Fruit fly (Drosophila melanogaster) whole organism, embryonic: ENCODE measurements around the gene polo.

Experiments
- Bdp1 ChIP-seq: fragments of 200-800 bp; sonication (Bioruptor generic); optimal IDR thresholded peaks from 3 replicates; lab custom pipeline; 2016; ENCODE audit warnings: missing biosample characterization, missing genetic modification characterization
- C15 ChIP-seq: fragments of 200-800 bp; sonication (Bioruptor generic); IDR thresholded peaks from 3 replicates; pipeline ENCODE4 v1.3.6; 2022; ENCODE audit warnings: missing biosample characterization, missing genetic modification characterization
- CG10267 ChIP-seq: fragments of 200-800 bp; sonication (Bioruptor generic); optimal IDR thresholded peaks from 2 replicates; lab custom pipeline; 2018; ENCODE audit warnings: missing biosample characterization, mild to moderate bottlenecking, missing genetic modification characterization, moderate library complexity
- CG11723 ChIP-seq: fragments of 200-800 bp; sonication (Bioruptor generic); optimal IDR thresholded peaks from 2 replicates; lab custom pipeline; 2017; ENCODE audit warnings: missing biosample characterization, mild to moderate bottlenecking, missing genetic modification characterization
- CG12219 ChIP-seq: fragments of 200-800 bp; sonication (Bioruptor generic); optimal IDR thresholded peaks from 3 replicates; lab custom pipeline; 2018; ENCODE audit warnings: missing biosample characterization, mild to moderate bottlenecking, missing genetic modification characterization
- CG12391 ChIP-seq: fragments of 200-800 bp; sonication (Bioruptor generic); optimal IDR thresholded peaks from 3 replicates; lab custom pipeline; 2018; ENCODE audit warnings: missing biosample characterization, mild to moderate bottlenecking, missing genetic modification characterization, moderate library complexity
- CG14050 ChIP-seq: fragments of 200-800 bp; sonication (Bioruptor generic); IDR thresholded peaks from 3 replicates; pipeline ENCODE4 v1.3.6; 2022; ENCODE audit warnings: missing biosample characterization, missing genetic modification characterization
- CG16813 ChIP-seq: fragments of 200-800 bp; sonication (Bioruptor generic); IDR thresholded peaks from 3 replicates; pipeline ENCODE4 v1.3.6; 2022; ENCODE audit warnings: missing biosample characterization, missing genetic modification characterization; ENCODE audit not compliant: partially characterized antibody
- CG32772 ChIP-seq: fragments of 200-800 bp; sonication (Bioruptor generic); IDR thresholded peaks from 2 replicates; pipeline ENCODE4 v1.3.6; 2022; ENCODE audit warnings: missing biosample characterization, missing genetic modification characterization
- CG34224 ChIP-seq: fragments of 200-800 bp; sonication (Bioruptor generic); IDR thresholded peaks from 3 replicates; pipeline ENCODE4 v1.3.6; 2022; ENCODE audit warnings: missing biosample characterization, missing genetic modification characterization; ENCODE audit not compliant: partially characterized antibody
- CG3995 ChIP-seq: fragments of 200-800 bp; sonication (Bioruptor generic); optimal IDR thresholded peaks from 3 replicates; lab custom pipeline; 2016; ENCODE audit warnings: missing biosample characterization, missing genetic modification characterization
- CG4617 ChIP-seq: fragments of 200-800 bp; sonication (Bioruptor generic); optimal IDR thresholded peaks from 3 replicates; lab custom pipeline; 2016; ENCODE audit warnings: missing biosample characterization, missing genetic modification characterization, borderline replicate concordance
- CG6689 ChIP-seq: fragments of 200-800 bp; sonication (Bioruptor generic); IDR thresholded peaks from 2 replicates; pipeline ENCODE4 v1.3.6; 2022; ENCODE audit warnings: missing biosample characterization, missing genetic modification characterization
- CG7745 ChIP-seq: fragments of 200-800 bp; sonication (Bioruptor generic); optimal IDR thresholded peaks from 2 replicates; lab custom pipeline; 2018; ENCODE audit warnings: missing biosample characterization, mild to moderate bottlenecking, missing genetic modification characterization, moderate library complexity
- CG7786 ChIP-seq: fragments of 200-800 bp; sonication (Bioruptor generic); optimal IDR thresholded peaks from 2 replicates; lab custom pipeline; 2016; ENCODE audit warnings: missing biosample characterization, missing genetic modification characterization
- CG9437 ChIP-seq: fragments of 200-800 bp; sonication (Bioruptor generic); optimal IDR thresholded peaks from 2 replicates; lab custom pipeline; 2018; ENCODE audit warnings: missing biosample characterization, mild to moderate bottlenecking, missing genetic modification characterization
- CG9609 ChIP-seq: fragments of 200-800 bp; sonication (Bioruptor generic); optimal IDR thresholded peaks from 3 replicates; lab custom pipeline; 2016; ENCODE audit warnings: missing biosample characterization, missing genetic modification characterization
- CG9727 ChIP-seq: fragments of 200-800 bp; sonication (Bioruptor generic); optimal IDR thresholded peaks from 3 replicates; lab custom pipeline; 2017; ENCODE audit warnings: missing biosample characterization, mild to moderate bottlenecking, missing genetic modification characterization
- CG9797 ChIP-seq: fragments of 200-800 bp; sonication (Bioruptor generic); optimal IDR thresholded peaks from 3 replicates; lab custom pipeline; 2018; ENCODE audit warnings: missing biosample characterization, mild to moderate bottlenecking, missing genetic modification characterization
- CG9876 ChIP-seq: fragments of 200-800 bp; sonication (Bioruptor generic); optimal IDR thresholded peaks from 2 replicates; lab custom pipeline; 2016; ENCODE audit warnings: missing biosample characterization, missing genetic modification characterization
- Dll ChIP-seq: fragments of 200-800 bp; sonication (Bioruptor generic); IDR thresholded peaks from 4 replicates; pipeline ENCODE4 v1.3.6; 2022; ENCODE audit warnings: missing biosample characterization, missing genetic modification characterization; ENCODE audit not compliant: partially characterized antibody
- E2f2 ChIP-seq: fragments of 200-800 bp; sonication (Bioruptor generic); IDR thresholded peaks from 2 replicates; pipeline ENCODE4 v1.3.6; 2022; ENCODE audit warnings: missing biosample characterization, missing genetic modification characterization
- ERR ChIP-seq: fragments of 200-800 bp; sonication (Bioruptor generic); optimal IDR thresholded peaks from 2 replicates; lab custom pipeline; 2016; ENCODE audit warnings: missing biosample characterization, missing genetic modification characterization
- H2.0 ChIP-seq: fragments of 200-800 bp; sonication (Bioruptor generic); IDR thresholded peaks from 2 replicates; pipeline ENCODE4 v1.3.6; 2022; ENCODE audit warnings: missing biosample characterization, missing genetic modification characterization
- HLH54F ChIP-seq: fragments of 200-800 bp; sonication (Bioruptor generic); optimal IDR thresholded peaks from 3 replicates; lab custom pipeline; 2016; ENCODE audit warnings: missing biosample characterization, missing genetic modification characterization
- HLHmδ ChIP-seq: fragments of 200-800 bp; sonication (Bioruptor generic); optimal IDR thresholded peaks from 2 replicates; lab custom pipeline; 2018; ENCODE audit warnings: missing biosample characterization, mild to moderate bottlenecking, missing genetic modification characterization, moderate library complexity
- Mad ChIP-seq: fragments of 200-800 bp; sonication (Bioruptor generic); optimal IDR thresholded peaks from 2 replicates; lab custom pipeline; 2016; ENCODE audit warnings: missing biosample characterization, missing genetic modification characterization
- NfI ChIP-seq: fragments of 200-800 bp; sonication (Bioruptor generic); optimal IDR thresholded peaks from 3 replicates; lab custom pipeline; 2018; ENCODE audit warnings: missing biosample characterization, mild to moderate bottlenecking, missing genetic modification characterization, moderate library complexity
- Pdp1 ChIP-seq, 2 experiments: fragments of 200-800 bp; sonication (Bioruptor generic); optimal IDR thresholded peaks; 3 replicates each; lab custom pipeline; 2016; ENCODE audit warnings: missing biosample characterization in 2 of 2, missing genetic modification characterization in 2 of 2, mild to moderate bottlenecking in 1 of 2, moderate library complexity in 1 of 2
- Side ChIP-seq: fragments of 200-800 bp; sonication (Bioruptor generic); optimal IDR thresholded peaks from 2 replicates; lab custom pipeline; 2016; ENCODE audit warnings: missing biosample characterization, missing genetic modification characterization
- ara ChIP-seq: fragments of 200-800 bp; sonication (Bioruptor generic); IDR thresholded peaks from 2 replicates; pipeline ENCODE4 v1.3.6; 2022; ENCODE audit warnings: missing biosample characterization, missing genetic modification characterization
- az2 ChIP-seq: fragments of 200-800 bp; sonication (Bioruptor generic); optimal IDR thresholded peaks from 3 replicates; lab custom pipeline; 2016; ENCODE audit warnings: missing biosample characterization, missing genetic modification characterization
- chif ChIP-seq, 2 experiments: fragments of 200-800 bp; sonication (Bioruptor generic); optimal IDR thresholded peaks; 3 replicates each; lab custom pipeline; 2016; ENCODE audit warnings: missing biosample characterization in 2 of 2, missing genetic modification characterization in 2 of 2
- dati ChIP-seq: fragments of 200-800 bp; sonication (Bioruptor generic); IDR thresholded peaks from 2 replicates; pipeline ENCODE4 v1.3.6; 2022; ENCODE audit warnings: missing biosample characterization, missing genetic modification characterization
- dysf ChIP-seq: fragments of 200-800 bp; sonication (Bioruptor generic); IDR thresholded peaks from 3 replicates; pipeline ENCODE4 v1.3.6; 2022; ENCODE audit warnings: missing biosample characterization, missing genetic modification characterization
- fd64A ChIP-seq: fragments of 200-800 bp; sonication (Bioruptor generic); optimal IDR thresholded peaks from 3 replicates; lab custom pipeline; 2018; ENCODE audit warnings: missing biosample characterization, mild to moderate bottlenecking, missing genetic modification characterization
- gem ChIP-seq: fragments of 200-800 bp; sonication (Bioruptor generic); optimal IDR thresholded peaks from 2 replicates; lab custom pipeline; 2019; ENCODE audit warnings: missing biosample characterization, mild to moderate bottlenecking, missing genetic modification characterization, moderate library complexity
- h ChIP-seq: fragments of >200 bp; optimal IDR thresholded peaks from 2 replicates; lab custom pipeline; 2017
- inv ChIP-seq: fragments of 200-800 bp; sonication (Bioruptor generic); IDR thresholded peaks from 2 replicates; pipeline ENCODE4 v1.3.6; 2022; ENCODE audit warnings: missing biosample characterization, missing genetic modification characterization; ENCODE audit not compliant: partially characterized antibody
- lbe ChIP-seq: fragments of 200-800 bp; sonication (Bioruptor generic); optimal IDR thresholded peaks from 2 replicates; lab custom pipeline; 2016; ENCODE audit warnings: missing biosample characterization, mild to moderate bottlenecking, missing genetic modification characterization
- lmd ChIP-seq: fragments of 200-800 bp; sonication (Bioruptor generic); IDR thresholded peaks from 2 replicates; pipeline ENCODE4 v1.3.6; 2022; ENCODE audit warnings: missing biosample characterization, missing genetic modification characterization
- luna ChIP-seq: fragments of 200-800 bp; sonication (Bioruptor generic); optimal IDR thresholded peaks from 2 replicates; lab custom pipeline; 2016; ENCODE audit warnings: missing biosample characterization, missing genetic modification characterization
- onecut ChIP-seq: fragments of 200-800 bp; sonication (Bioruptor generic); IDR thresholded peaks from 2 replicates; pipeline ENCODE4 v1.3.6; 2022; ENCODE audit warnings: missing biosample characterization, missing genetic modification characterization
- slbo ChIP-seq: fragments of 200-800 bp; sonication (Bioruptor generic); IDR thresholded peaks from 2 replicates; pipeline ENCODE4 v1.3.6; 2022; ENCODE audit warnings: missing biosample characterization, missing genetic modification characterization
- tna ChIP-seq: fragments of 200-800 bp; sonication (Bioruptor generic); IDR thresholded peaks from 2 replicates; pipeline ENCODE4 v1.3.6; 2022; ENCODE audit warnings: missing biosample characterization, missing genetic modification characterization; ENCODE audit not compliant: partially characterized antibody
- vvl ChIP-seq: fragments of 200-800 bp; sonication (Bioruptor generic); IDR thresholded peaks from 2 replicates; pipeline ENCODE4 v1.3.6; 2022; ENCODE audit warnings: missing biosample characterization, missing genetic modification characterization
- z ChIP-seq: fragments of 200-800 bp; sonication (Bioruptor generic); IDR thresholded peaks from 3 replicates; pipeline ENCODE4 v1.3.6; 2022; ENCODE audit warnings: missing biosample characterization, missing genetic modification characterization
- zen ChIP-seq: fragments of 200-800 bp; sonication (Bioruptor generic); optimal IDR thresholded peaks from 3 replicates; lab custom pipeline; 2018; ENCODE audit warnings: missing biosample characterization, mild to moderate bottlenecking, missing genetic modification characterization, moderate library complexity

polo gene

dm6 chr3L:20309758-20310733 lies 592 bp downstream of the polo start (continued):
- TF ChIP-seq CG12391 = peak; percentile 44
- peak; percentile 0 for TF ChIP-seq Bdp1 (GFP tag; lab: Kevin White, UChicago)
- peak; percentile 99 for TF ChIP-seq CG10267 (tag; lab: Kevin White, UChicago)
- TF ChIP-seq CG7745 = no peak
- peak; percentile 58 for TF ChIP-seq vvl (GFP tag; lab: Robert Waterston, UW)
- TF ChIP-seq z (GFP tag; lab: Robert Waterston, UW) = no peak
- peak; percentile 55 for TF ChIP-seq CG3995
- peak; percentile 66 for TF ChIP-seq Mad
- peak; percentile 57; the same call in 1 of the 2 replicates for TF ChIP-seq CG32772
- peak; percentile 53 to 55 for TF ChIP-seq Pdp1 (GFP tag; optimal IDR thresholded peaks at IDR 0.05; lab: Kevin White, UChicago)
- TF ChIP-seq Dll (GFP tag; lab: Robert Waterston, UW) = peak; percentile 83
- TF ChIP-seq CG9437 (GFP tag; lab: Kevin White, UChicago) = no peak
- TF ChIP-seq CG14050 (GFP tag; lab: Robert Waterston, UW) = 0 out of 3 replicates have a peak, but pooled peaks have one; percentile 14
- TF ChIP-seq CG9876 = peak; percentile 56
- peak; percentile 58 for TF ChIP-seq CG7786 (GFP tag; lab: Kevin White, UChicago)
- TF ChIP-seq az2 (GFP tag; lab: Kevin White, UChicago) = peak; percentile 12
- peak; percentile 53; the same call in 1 of the 2 replicates for TF ChIP-seq tna
- TF ChIP-seq HLH54F = peak; percentile 65
- TF ChIP-seq Side (GFP tag; lab: Kevin White, UChicago) = peak; percentile 40
- peak; percentile 61; the same call in 1 of the 2 replicates for TF ChIP-seq ara (GFP tag; lab: Robert Waterston, UW)
- peak; percentile 34; the same call in 1 of the 3 replicates for TF ChIP-seq dysf
- peak; percentile 1 for TF ChIP-seq lbe (GFP tag; lab: Kevin White, UChicago)
- TF ChIP-seq fd64A (GFP tag; lab: Kevin White, UChicago) = no peak
- peak; percentile 85 for TF ChIP-seq CG34224
- TF ChIP-seq CG9727 (GFP tag; lab: Kevin White, UChicago) = peak; percentile 34
- TF ChIP-seq ERR (GFP tag; lab: Kevin White, UChicago) = peak; percentile 63
- TF ChIP-seq H2.0 (GFP tag; lab: Robert Waterston, UW) = no peak
- peak; percentile 30 for TF ChIP-seq luna
- no peak for TF ChIP-seq gem (tag; lab: Kevin White, UChicago)
- peak; percentile 3 for TF ChIP-seq zen
- peak; percentile 60 for TF ChIP-seq onecut (GFP tag; lab: Robert Waterston, UW)
- peak; percentile 18; the same call in 1 of the 2 replicates for TF ChIP-seq CG6689 (GFP tag; lab: Robert Waterston, UW)
- peak; percentile 87 for TF ChIP-seq CG16813 (GFP tag; lab: Robert Waterston, UW)
- TF ChIP-seq CG12219 (GFP tag; lab: Kevin White, UChicago) = no peak
- TF ChIP-seq inv (GFP tag; lab: Robert Waterston, UW) = peak; percentile 77
- TF ChIP-seq lmd (GFP tag; lab: Robert Waterston, UW) = peak; percentile 6; the same call in 1 of the 2 replicates
- peak; percentile 28 for TF ChIP-seq CG4617 (GFP tag; lab: Kevin White, UChicago)
- TF ChIP-seq HLHmδ = no peak
- TF ChIP-seq slbo (GFP tag; lab: Robert Waterston, UW) = peak; percentile 58
- no peak for TF ChIP-seq h (lab: Kevin White, UChicago)
- peak; percentile 95 for TF ChIP-seq E2f2 (GFP tag; lab: Robert Waterston, UW)
- peak; percentile 32 for TF ChIP-seq NfI (GFP tag; lab: Kevin White, UChicago)
- TF ChIP-seq CG9609 (GFP tag; lab: Kevin White, UChicago) = peak; percentile 66
- peak; percentile 25 to 49 for TF ChIP-seq chif (GFP tag; optimal IDR thresholded peaks at IDR 0.05; lab: Kevin White, UChicago)
- no peak for TF ChIP-seq CG11723 (GFP tag; lab: Kevin White, UChicago)
- no peak for TF ChIP-seq C15
- no peak for TF ChIP-seq dati (GFP tag; lab: Robert Waterston, UW)
- TF ChIP-seq CG9797 (GFP tag; lab: Kevin White, UChicago) = peak; percentile 98
